Fruit fly (Drosophila melanogaster): ENCODE data around the gene Ncoa6.

Gene Ncoa6

dm6 chr2L:5303044-5303904 is 23.2 kb downstream of the Ncoa6 start:
- no peak for TF ChIP-seq rgr (GFP tag; optimal IDR thresholded peaks at IDR 0.05)
- peak in 1 of 2 experiments; percentile 15 for TF ChIP-seq foxo (GFP tag; optimal IDR thresholded peaks at IDR 0.05)
- no peak for TF ChIP-seq Rel (GFP tag; optimal IDR thresholded peaks at IDR 0.05)
- peak; percentile 22 for TF ChIP-seq Rel (tag; optimal IDR thresholded peaks at IDR 0.05)
- TF ChIP-seq sage (GFP tag; optimal IDR thresholded peaks at IDR 0.05), result no peak

DNA sequence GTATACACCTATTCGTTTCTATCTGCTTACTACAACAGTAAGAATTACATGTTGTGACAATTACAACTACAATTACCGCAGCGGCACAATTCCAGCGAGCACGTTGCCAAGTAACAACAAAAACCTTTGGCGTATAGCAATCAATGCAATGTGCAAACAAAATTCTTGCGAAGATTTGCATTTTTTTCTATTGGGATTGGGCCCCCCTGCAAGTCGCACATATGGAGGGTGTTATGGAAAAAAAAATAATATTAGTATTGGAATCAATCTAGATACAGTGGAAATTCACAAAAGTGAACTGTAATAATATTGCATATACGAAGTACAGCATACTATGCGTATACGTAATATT is 23.8 kb downstream of the Ncoa6 start:
- no peak for TF ChIP-seq Sp1 (GFP tag; optimal IDR thresholded peaks at IDR 0.05)
- no peak for TF ChIP-seq Abd-B (GFP tag; optimal IDR thresholded peaks at IDR 0.05)
- TF ChIP-seq woc (GFP tag; optimal IDR thresholded peaks at IDR 0.05), result no peak
- TF ChIP-seq Dfd (GFP tag; optimal IDR thresholded peaks at IDR 0.05), result no peak
- TF ChIP-seq dsf (GFP tag; optimal IDR thresholded peaks at IDR 0.05; ENCODE audit: borderline replicate concordance), result no peak
- TF ChIP-seq CrebA (GFP tag; optimal IDR thresholded peaks at IDR 0.05; ENCODE audit: borderline replicate concordance), result no peak
- no peak for TF ChIP-seq CG32264 (GFP tag; optimal IDR thresholded peaks at IDR 0.05)
- TF ChIP-seq Rel (GFP tag; optimal IDR thresholded peaks at IDR 0.05), result no peak
- TF ChIP-seq Rel (tag; optimal IDR thresholded peaks at IDR 0.05), result no peak
- TF ChIP-seq GATAd (GFP tag; optimal IDR thresholded peaks at IDR 0.05), result no peak
- no peak for TF ChIP-seq Hr78 (GFP tag; optimal IDR thresholded peaks at IDR 0.05)
- TF ChIP-seq Hnf4 (GFP tag; optimal IDR thresholded peaks at IDR 0.05), result no peak
- TF ChIP-seq Myc (optimal IDR thresholded peaks at IDR 0.05), result no peak
- TF ChIP-seq ey (GFP tag; optimal IDR thresholded peaks at IDR 0.05), result no peak
- TF ChIP-seq Vsx2 (GFP tag; optimal IDR thresholded peaks at IDR 0.05; ENCODE audit: partially characterized antibody), result no peak
- no peak for TF ChIP-seq br (GFP tag; optimal IDR thresholded peaks at IDR 0.05)

DNA sequence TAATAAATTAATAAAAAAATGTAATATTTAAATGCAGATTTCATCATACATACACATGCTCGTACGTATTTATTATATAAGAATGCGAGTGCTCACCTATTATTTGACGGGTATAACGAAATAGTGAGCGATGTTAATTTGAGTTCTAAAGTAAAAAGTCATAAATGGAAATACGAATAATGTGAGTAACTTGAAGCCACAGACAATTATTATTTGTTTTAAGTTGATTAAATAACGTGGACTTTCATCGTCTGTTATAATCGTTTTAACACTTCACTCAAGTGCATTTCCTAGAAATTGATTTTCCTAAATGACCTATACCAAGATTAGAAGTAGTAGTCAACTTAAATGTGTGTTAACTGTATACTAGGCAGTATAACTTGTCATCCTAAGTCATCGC is 24.2 kb downstream of the Ncoa6 start:
- no peak for TF ChIP-seq pan (optimal IDR thresholded peaks at IDR 0.05)
- TF ChIP-seq tai (GFP tag; optimal IDR thresholded peaks at IDR 0.05), result no peak
- no peak for TF ChIP-seq CG9705 (GFP tag; optimal IDR thresholded peaks at IDR 0.05)
- TF ChIP-seq dl (GFP tag; optimal IDR thresholded peaks at IDR 0.05; ENCODE audit: insufficient read depth in 1 of 2, partially characterized antibody in 2 of 2), result no peak
- TF ChIP-seq CG32264 (GFP tag; optimal IDR thresholded peaks at IDR 0.05), result no peak
- TF ChIP-seq Abd-B (GFP tag; optimal IDR thresholded peaks at IDR 0.05), result no peak
- TF ChIP-seq Dfd (GFP tag; optimal IDR thresholded peaks at IDR 0.05), result no peak
- TF ChIP-seq ey (GFP tag; optimal IDR thresholded peaks at IDR 0.05), result no peak
- no peak for TF ChIP-seq lola (GFP tag; optimal IDR thresholded peaks at IDR 0.05)

dm6 chr2L:5300785-5301616 is 25.5 kb downstream of the Ncoa6 start:
- TF ChIP-seq Rel (GFP tag; optimal IDR thresholded peaks at IDR 0.05) (no peak), Rel (tag; optimal IDR thresholded peaks at IDR 0.05) (peak; percentile 67), CG32264 (GFP tag; optimal IDR thresholded peaks at IDR 0.05) (no peak)

DNA sequence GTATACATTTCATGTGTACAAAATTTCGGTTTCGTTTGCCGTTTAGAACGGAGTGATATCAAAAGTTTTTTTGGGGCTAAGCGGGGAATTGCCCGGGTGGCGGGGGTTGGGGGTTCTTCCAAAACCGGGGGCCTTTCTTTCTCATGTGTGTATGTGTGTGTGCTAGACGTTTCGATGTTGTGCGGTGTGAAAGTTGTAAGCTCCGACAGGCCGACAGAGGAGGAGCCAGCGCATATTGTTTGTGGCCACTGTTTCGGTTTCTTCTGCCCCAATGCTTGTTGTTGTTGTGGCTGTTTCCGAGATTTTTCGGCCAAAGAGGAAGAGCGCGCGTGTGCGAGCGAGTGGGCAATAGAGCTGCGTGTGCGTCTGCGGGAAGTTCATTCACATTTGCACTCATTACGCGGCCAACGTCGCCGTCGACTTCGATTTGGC is 26.2 kb downstream of the Ncoa6 start:
- TF ChIP-seq Rel (GFP tag; optimal IDR thresholded peaks at IDR 0.05) (no peak), Rel (tag; optimal IDR thresholded peaks at IDR 0.05) (peak; percentile 50), h (GFP tag; optimal IDR thresholded peaks at IDR 0.05) (peak; percentile 22), jim (GFP tag; optimal IDR thresholded peaks at IDR 0.05) (no peak)

DNA sequence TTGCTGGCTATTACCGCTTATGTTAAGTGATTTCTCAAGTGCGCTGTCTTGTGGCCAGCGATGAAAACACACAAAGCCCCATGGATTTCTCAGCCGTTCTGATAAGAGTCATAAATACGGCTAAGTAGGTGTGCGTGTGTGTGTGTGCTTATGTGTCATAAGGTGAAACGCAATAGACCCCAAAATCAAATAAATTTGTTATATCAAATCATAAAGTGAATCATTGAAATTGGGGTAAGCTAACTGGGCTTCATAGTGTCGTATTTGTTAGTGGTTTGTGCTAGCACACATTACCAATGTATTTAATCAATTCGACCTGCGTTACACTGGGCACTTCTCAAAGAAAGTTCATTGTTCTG is 26.9 kb downstream of the Ncoa6 start:
- peak; percentile 13 for TF ChIP-seq Dif (GFP tag; optimal IDR thresholded peaks at IDR 0.05; ENCODE audit: partially characterized antibody)
- TF ChIP-seq Hr83 (GFP tag; optimal IDR thresholded peaks at IDR 0.05; ENCODE audit: poor library complexity, severe bottlenecking), result no peak
